Fruit fly (Drosophila melanogaster) S2 (cell line): ENCODE measurements around the gene Gbeta13F.

Experiments used
- CG8478 ChIP-seq: fragments of >200 bp; optimal IDR thresholded peaks from 2 replicates; lab custom pipeline; 2018
- CTCF ChIP-seq, 2 experiments: fragments of >200 bp; optimal IDR thresholded peaks; 2 replicates each; lab custom pipeline; 2018

dm6 chrX:15886411-15887246, 26.7 kb downstream of the Gbeta13F start:
- TF ChIP-seq CG8478 (no peak), CTCF (optimal IDR thresholded peaks at IDR 0.05; lab: Kevin White, UChicago) (peak in 1 of 2 experiments; percentile 3)
